Fruit fly (Drosophila melanogaster) whole organism, prepupa: ENCODE data around the gene Tailor.

Experiments
- Blimp-1 ChIP-seq: fragments of 200-800 bp; sonication (Bioruptor generic); optimal IDR thresholded peaks from 3 replicates; lab custom pipeline; 2017; ENCODE audit warnings: missing biosample characterization, missing genetic modification characterization, mild to moderate bottlenecking, moderate library complexity, missing genetic modification reagents
- CG10631 ChIP-seq: fragments of 200-800 bp; sonication (Bioruptor generic); optimal IDR thresholded peaks from 2 replicates; lab custom pipeline; 2016; ENCODE audit warnings: missing biosample characterization, missing genetic modification characterization
- CG10669 ChIP-seq: fragments of 200-800 bp; sonication (Bioruptor generic); optimal IDR thresholded peaks from 3 replicates; lab custom pipeline; 2018; ENCODE audit warnings: missing biosample characterization, mild to moderate bottlenecking, missing genetic modification characterization, moderate library complexity
- CG11294 ChIP-seq: fragments of 200-800 bp; sonication (Bioruptor generic); IDR thresholded peaks from 2 replicates; pipeline ENCODE4 v1.3.6; 2022; ENCODE audit warnings: missing biosample characterization, missing genetic modification characterization
- CG11762 ChIP-seq: fragments of 200-800 bp; sonication (Bioruptor generic); optimal IDR thresholded peaks from 3 replicates; lab custom pipeline; 2016; ENCODE audit warnings: missing biosample characterization, missing genetic modification characterization; ENCODE audit not compliant: insufficient read depth
- CG11902 ChIP-seq: fragments of 200-800 bp; sonication (Bioruptor generic); optimal IDR thresholded peaks from 3 replicates; lab custom pipeline; 2016; ENCODE audit warnings: missing biosample characterization, missing genetic modification characterization
- CG1621 ChIP-seq: fragments of 200-800 bp; sonication (Bioruptor generic); optimal IDR thresholded peaks from 3 replicates; lab custom pipeline; 2018; ENCODE audit warnings: missing biosample characterization, mild to moderate bottlenecking, missing genetic modification characterization
- CG16779 ChIP-seq: fragments of 200-800 bp; sonication (Bioruptor generic); optimal IDR thresholded peaks from 3 replicates; lab custom pipeline; 2017; ENCODE audit warnings: missing biosample characterization, mild to moderate bottlenecking, missing genetic modification characterization
- CG3032 ChIP-seq: fragments of 200-800 bp; optimal IDR thresholded peaks from 2 replicates; lab custom pipeline; 2019; ENCODE audit warnings: missing biosample characterization, mild to moderate bottlenecking, missing genetic modification characterization, moderate library complexity
- CG31627 ChIP-seq: fragments of 200-800 bp; sonication (Bioruptor generic); optimal IDR thresholded peaks from 3 replicates; lab custom pipeline; 2016; ENCODE audit warnings: missing biosample characterization, missing genetic modification characterization
- CG32006 ChIP-seq: fragments of 200-800 bp; sonication (Bioruptor generic); optimal IDR thresholded peaks from 3 replicates; lab custom pipeline; 2017; ENCODE audit warnings: missing biosample characterization, mild to moderate bottlenecking, missing genetic modification characterization
- CG34406 ChIP-seq: fragments of 200-800 bp; sonication (Bioruptor generic); optimal IDR thresholded peaks from 3 replicates; lab custom pipeline; 2016; ENCODE audit warnings: missing biosample characterization, missing genetic modification characterization
- CG3919 ChIP-seq: fragments of 200-800 bp; sonication (Bioruptor generic); optimal IDR thresholded peaks from 3 replicates; lab custom pipeline; 2016; ENCODE audit warnings: missing biosample characterization, missing genetic modification characterization
- CG4318 ChIP-seq: fragments of 200-800 bp; sonication (Bioruptor generic); optimal IDR thresholded peaks from 3 replicates; lab custom pipeline; 2017; ENCODE audit warnings: missing biosample characterization, mild to moderate bottlenecking, missing genetic modification characterization
- CG6163 ChIP-seq: fragments of 200-800 bp; sonication (Bioruptor generic); IDR thresholded peaks from 3 replicates; pipeline ENCODE4 v1.3.6; 2022; ENCODE audit warnings: missing biosample characterization, missing genetic modification characterization
- CG6792 ChIP-seq: fragments of 200-800 bp; sonication (Bioruptor generic); optimal IDR thresholded peaks from 3 replicates; lab custom pipeline; 2016; ENCODE audit warnings: missing biosample characterization, missing genetic modification characterization
- CG6808 ChIP-seq: fragments of 200-800 bp; sonication (Bioruptor generic); optimal IDR thresholded peaks from 3 replicates; lab custom pipeline; 2017; ENCODE audit warnings: missing biosample characterization, missing genetic modification characterization, mild to moderate bottlenecking, moderate library complexity, missing genetic modification reagents
- CG6854 ChIP-seq: fragments of 200-800 bp; sonication (Bioruptor generic); optimal IDR thresholded peaks from 2 replicates; lab custom pipeline; 2017; ENCODE audit warnings: missing biosample characterization, mild to moderate bottlenecking, missing genetic modification characterization
- CG8119 ChIP-seq: fragments of 200-800 bp; sonication (Bioruptor generic); IDR thresholded peaks from 3 replicates; pipeline ENCODE4 v1.3.6; 2022; ENCODE audit warnings: missing biosample characterization, missing genetic modification characterization
- CG8319 ChIP-seq: fragments of 200-800 bp; sonication (Bioruptor generic); optimal IDR thresholded peaks from 3 replicates; lab custom pipeline; 2016; ENCODE audit warnings: missing biosample characterization, missing genetic modification characterization
- CG8632 ChIP-seq: fragments of 200-800 bp; sonication (Bioruptor generic); optimal IDR thresholded peaks from 3 replicates; lab custom pipeline; 2016; ENCODE audit warnings: missing biosample characterization, missing genetic modification characterization
- CG9139 ChIP-seq: fragments of 200-800 bp; sonication (Bioruptor generic); optimal IDR thresholded peaks from 3 replicates; lab custom pipeline; 2017; ENCODE audit warnings: missing biosample characterization, mild to moderate bottlenecking, missing genetic modification characterization
- Eip78C ChIP-seq: fragments of 200-800 bp; sonication (Bioruptor generic); peaks from one replicate; lab custom pipeline; 2016; ENCODE audit warnings: missing biosample characterization, missing genetic modification characterization
- Eip93F ChIP-seq: fragments of 200-800 bp; sonication (Bioruptor generic); optimal IDR thresholded peaks from 2 replicates; lab custom pipeline; 2016; ENCODE audit warnings: missing biosample characterization, mild to moderate bottlenecking, missing genetic modification characterization
- Ets21C ChIP-seq: fragments of 200-800 bp; sonication (Bioruptor generic); optimal IDR thresholded peaks from 3 replicates; lab custom pipeline; 2016; ENCODE audit warnings: missing biosample characterization, missing genetic modification characterization
- Ets96B ChIP-seq: fragments of 200-800 bp; optimal IDR thresholded peaks from 2 replicates; lab custom pipeline; 2019; ENCODE audit warnings: missing biosample characterization, mild to moderate bottlenecking, missing genetic modification characterization, moderate library complexity
- Gug ChIP-seq: fragments of 200-800 bp; sonication (Bioruptor generic); IDR thresholded peaks from 2 replicates; pipeline ENCODE4 v1.3.6; 2022; ENCODE audit warnings: missing biosample characterization, missing genetic modification characterization
- Hr39 ChIP-seq: fragments of 200-800 bp; sonication (Bioruptor generic); optimal IDR thresholded peaks from 2 replicates; lab custom pipeline; 2016; ENCODE audit warnings: missing biosample characterization, missing genetic modification characterization
- Hr4 ChIP-seq: fragments of 200-800 bp; sonication (Bioruptor generic); optimal IDR thresholded peaks from 3 replicates; lab custom pipeline; 2016; ENCODE audit warnings: missing biosample characterization, missing genetic modification characterization
- Met ChIP-seq: fragments of 200-800 bp; sonication (Bioruptor generic); optimal IDR thresholded peaks from 3 replicates; lab custom pipeline; 2016; ENCODE audit warnings: missing biosample characterization, missing genetic modification characterization
- OdsH ChIP-seq: fragments of 200-800 bp; sonication (Bioruptor generic); optimal IDR thresholded peaks from 3 replicates; lab custom pipeline; 2016; ENCODE audit warnings: missing biosample characterization, missing genetic modification characterization
- Smox ChIP-seq: fragments of 200-800 bp; sonication (Bioruptor generic); optimal IDR thresholded peaks from 3 replicates; lab custom pipeline; 2016; ENCODE audit warnings: missing biosample characterization, missing genetic modification characterization
- Sox102F ChIP-seq: fragments of 200-800 bp; sonication (Bioruptor generic); optimal IDR thresholded peaks from 2 replicates; lab custom pipeline; 2016; ENCODE audit warnings: missing biosample characterization, mild to moderate bottlenecking, missing genetic modification characterization
- Sox14 ChIP-seq: fragments of 200-800 bp; sonication (Bioruptor generic); optimal IDR thresholded peaks from 3 replicates; lab custom pipeline; 2016; ENCODE audit warnings: missing biosample characterization, missing genetic modification characterization
- achi ChIP-seq: fragments of 200-800 bp; sonication (Bioruptor generic); optimal IDR thresholded peaks from 3 replicates; lab custom pipeline; 2016; ENCODE audit warnings: missing biosample characterization, missing genetic modification characterization
- cyc ChIP-seq: fragments of 200-800 bp; sonication (Bioruptor generic); optimal IDR thresholded peaks from 3 replicates; lab custom pipeline; 2016; ENCODE audit warnings: missing biosample characterization, missing genetic modification characterization
- dac ChIP-seq: fragments of 200-800 bp; sonication (Bioruptor generic); optimal IDR thresholded peaks from 2 replicates; lab custom pipeline; 2017; ENCODE audit warnings: missing biosample characterization, mild to moderate bottlenecking, missing genetic modification characterization
- eg ChIP-seq: fragments of 200-800 bp; sonication (Bioruptor generic); IDR thresholded peaks from 3 replicates; pipeline ENCODE4 v1.3.6; 2022; ENCODE audit warnings: missing biosample characterization, missing genetic modification characterization
- esn ChIP-seq: fragments of 200-800 bp; sonication (Bioruptor generic); optimal IDR thresholded peaks from 2 replicates; lab custom pipeline; 2016; ENCODE audit warnings: missing biosample characterization, mild to moderate bottlenecking, missing genetic modification characterization, moderate library complexity
- fd59A ChIP-seq: fragments of 200-800 bp; sonication (Bioruptor generic); optimal IDR thresholded peaks from 2 replicates; lab custom pipeline; 2017; ENCODE audit warnings: missing biosample characterization, mild to moderate bottlenecking, missing genetic modification characterization, missing genetic modification reagents
- fd85E ChIP-seq: fragments of 200-800 bp; sonication (Bioruptor generic); optimal IDR thresholded peaks from 3 replicates; lab custom pipeline; 2016; ENCODE audit warnings: missing biosample characterization, missing genetic modification characterization
- fkh ChIP-seq: fragments of 200-800 bp; sonication (Bioruptor generic); optimal IDR thresholded peaks from 3 replicates; lab custom pipeline; 2017; ENCODE audit warnings: missing biosample characterization, mild to moderate bottlenecking, missing genetic modification characterization, moderate library complexity
- lz ChIP-seq: fragments of 200-800 bp; sonication (Bioruptor generic); optimal IDR thresholded peaks from 3 replicates; lab custom pipeline; 2016; ENCODE audit warnings: missing biosample characterization, missing genetic modification characterization
- salr ChIP-seq, 2 experiments: fragments of 200-800 bp; sonication (Bioruptor generic); optimal IDR thresholded peaks; 3 replicates each; lab custom pipeline; 2016 to 2018; ENCODE audit warnings: missing biosample characterization in 2 of 2, missing genetic modification characterization in 2 of 2, mild to moderate bottlenecking in 1 of 2
- ss ChIP-seq, 2 experiments: fragments of 200-800 bp; sonication (Bioruptor generic); optimal IDR thresholded peaks; 2 replicates in 1 of 2; 3 replicates in 1 of 2; lab custom pipeline; 2017 to 2018; ENCODE audit warnings: mild to moderate bottlenecking in 2 of 2, missing biosample characterization in 2 of 2, missing genetic modification characterization in 2 of 2, moderate library complexity in 1 of 2
- topi ChIP-seq: fragments of 200-800 bp; sonication (Bioruptor generic); optimal IDR thresholded peaks from 3 replicates; lab custom pipeline; 2016; ENCODE audit warnings: missing biosample characterization, missing genetic modification characterization
- vri ChIP-seq: fragments of 200-800 bp; sonication (Bioruptor generic); optimal IDR thresholded peaks from 3 replicates; lab custom pipeline; 2016; ENCODE audit warnings: missing biosample characterization, mild to moderate bottlenecking, missing genetic modification characterization

The Tailor gene

DNA sequence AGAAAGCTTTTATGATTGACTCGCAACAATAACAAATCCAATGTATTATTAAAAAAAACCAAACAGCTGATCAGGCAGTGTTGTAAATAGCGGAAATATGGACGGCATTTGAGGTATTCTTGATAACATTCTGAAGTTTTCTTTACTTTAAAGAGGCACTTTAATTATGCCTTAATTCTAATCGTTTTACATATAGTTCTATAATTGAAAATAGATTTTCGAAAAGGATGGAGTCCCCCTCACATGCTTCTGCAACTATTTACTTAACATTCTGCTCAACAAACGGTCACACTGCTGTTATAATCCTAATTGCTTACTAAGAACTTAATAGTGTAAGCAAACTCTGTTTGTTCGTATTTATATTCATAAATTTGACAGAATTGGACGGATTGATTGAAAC is 42.1 kb upstream of the Tailor start, which contains the start of gene CG10068 (continued):
- TF ChIP-seq CG8319 (peak; percentile 38), CG8632 (GFP tag; lab: Kevin White, UChicago) (peak; percentile 84), fd59A (GFP tag; lab: Kevin White, UChicago) (peak; percentile 62), cyc (peak; percentile 83), fkh (GFP tag; lab: Kevin White, UChicago) (peak; percentile 97), eg (GFP tag; lab: Robert Waterston, UW) (peak; percentile 93), Eip93F (GFP tag; lab: Kevin White, UChicago) (no peak), CG6163 (peak; percentile 93), Sox14 (GFP tag; lab: Kevin White, UChicago) (peak; percentile 90), Eip78C (GFP tag; lab: Kevin White, UChicago) (peak; percentile 95), dac (GFP tag; lab: Kevin White, UChicago) (peak; percentile 29), CG6854 (GFP tag; lab: Kevin White, UChicago) (peak; percentile 57), CG10631 (GFP tag; lab: Kevin White, UChicago) (peak; percentile 85), CG3919 (GFP tag; lab: Kevin White, UChicago) (peak; percentile 88), CG1621 (no peak), Ets21C (GFP tag; lab: Kevin White, UChicago) (peak; percentile 81)

DNA sequence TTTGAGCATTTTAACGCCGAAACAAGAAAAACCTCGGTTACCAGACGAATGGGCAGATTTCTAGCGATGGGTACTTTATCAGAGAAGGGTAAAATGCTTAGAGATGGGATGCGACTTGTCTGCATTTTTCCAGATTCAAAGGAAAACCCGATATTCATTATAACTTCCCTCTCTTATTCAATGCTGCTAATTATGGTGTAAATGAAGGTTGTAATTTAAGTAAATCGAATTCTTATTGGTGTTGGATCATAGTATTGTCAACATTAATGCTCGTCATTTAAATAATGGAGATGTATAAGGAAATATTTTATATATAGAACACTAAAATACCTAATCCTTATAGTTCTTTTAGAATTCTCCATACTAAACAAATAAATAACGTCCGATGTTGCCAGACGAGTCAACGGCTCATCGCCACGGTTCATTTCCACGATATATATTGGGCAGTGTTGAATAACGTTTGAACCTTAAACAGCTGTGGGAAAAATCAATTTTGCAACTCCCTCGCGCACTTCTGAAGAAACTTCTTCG is 38.3 kb upstream of the Tailor start, which contains the start of the genes Alh and CG10098:
Gene Alh (minus strand): TSS at position 77 of the 531 bp plus-strand sequence.
Gene CG10098 (plus strand): TSS at position 440 of the 531 bp plus-strand sequence.
- TF ChIP-seq cyc = peak; percentile 91
- peak; percentile 68 for TF ChIP-seq CG34406 (GFP tag; lab: Kevin White, UChicago)
- peak; percentile 61 for TF ChIP-seq fd59A (GFP tag; lab: Kevin White, UChicago)
- TF ChIP-seq CG8119 = peak; percentile 34; the same call in 2 of the 3 replicates
- peak; percentile 61 to 88 for TF ChIP-seq salr (GFP tag; optimal IDR thresholded peaks at IDR 0.05; lab: Kevin White, UChicago)
- peak; percentile 55 for TF ChIP-seq Gug
- TF ChIP-seq OdsH (GFP tag; lab: Kevin White, UChicago) = peak; percentile 85
- peak; percentile 31 for TF ChIP-seq CG1621
- peak; percentile 37 for TF ChIP-seq CG6808
- TF ChIP-seq CG6854 (GFP tag; lab: Kevin White, UChicago) = no peak
- TF ChIP-seq CG8632 (GFP tag; lab: Kevin White, UChicago) = peak; percentile 73
- no peak for TF ChIP-seq CG16779
- TF ChIP-seq CG9139 (GFP tag; lab: Kevin White, UChicago) = no peak
- TF ChIP-seq Eip93F (GFP tag; lab: Kevin White, UChicago) = peak; percentile 69
- peak; percentile 86 for TF ChIP-seq Ets21C (GFP tag; lab: Kevin White, UChicago)
- peak; percentile 81 for TF ChIP-seq eg (GFP tag; lab: Robert Waterston, UW)
- peak; percentile 93 for TF ChIP-seq Hr39 (GFP tag; lab: Kevin White, UChicago)
- TF ChIP-seq CG10669 (GFP tag; lab: Kevin White, UChicago) = peak; percentile 55
- TF ChIP-seq fd85E (GFP tag; lab: Kevin White, UChicago) = no peak
- peak; percentile 72 for TF ChIP-seq CG4318
- TF ChIP-seq CG31627 = peak; percentile 93
- TF ChIP-seq Blimp-1 (GFP tag; lab: Kevin White, UChicago) = peak; percentile 28
- peak; percentile 42 for TF ChIP-seq vri
- TF ChIP-seq CG6163 = peak; percentile 79
- TF ChIP-seq CG3919 (GFP tag; lab: Kevin White, UChicago) = peak; percentile 72
- peak; percentile 82 for TF ChIP-seq achi (GFP tag; lab: Kevin White, UChicago)
- TF ChIP-seq CG32006 = peak; percentile 77
- peak; percentile 90 for TF ChIP-seq Eip78C (GFP tag; lab: Kevin White, UChicago)
- TF ChIP-seq Smox (GFP tag; lab: Kevin White, UChicago) = peak; percentile 86
- peak; percentile 62 for TF ChIP-seq CG8319
- peak; percentile 84 for TF ChIP-seq Hr4
- peak; percentile 89 for TF ChIP-seq lz (GFP tag; lab: Kevin White, UChicago)
- peak; percentile 85 for TF ChIP-seq CG11902 (GFP tag; lab: Kevin White, UChicago)
- TF ChIP-seq Ets96B (tag; lab: Kevin White, UChicago) = peak; percentile 61
- TF ChIP-seq ss (GFP tag; optimal IDR thresholded peaks at IDR 0.05; lab: Kevin White, UChicago) = peak in 1 of 2 experiments; percentile 48
- peak; percentile 52 for TF ChIP-seq CG11762
- peak; percentile 81 for TF ChIP-seq CG3032
- peak; percentile 82 for TF ChIP-seq topi (GFP tag; lab: Kevin White, UChicago)
- peak; percentile 75 for TF ChIP-seq Sox102F (GFP tag; lab: Kevin White, UChicago)
- peak; percentile 89 for TF ChIP-seq esn (GFP tag; lab: Kevin White, UChicago)
- TF ChIP-seq Met (GFP tag; lab: Kevin White, UChicago) = peak; percentile 87
- TF ChIP-seq CG6792 (GFP tag; lab: Kevin White, UChicago) = peak; percentile 78
- TF ChIP-seq CG11294 (GFP tag; lab: Robert Waterston, UW) = peak; percentile 56; the same call in 1 of the 2 replicates
